Worm (Caenorhabditis elegans) whole organism, L1 larva: Measurements from ENCODE around the gene Y47D3A.21.

ENCODE experiments used
- alr-1 ChIP-seq: fragments of 200-800 bp; sonication (Bioruptor generic); optimal IDR thresholded peaks from 2 replicates; lab custom pipeline; 2018; ENCODE audit warnings: borderline replicate concordance, mild to moderate bottlenecking, missing genetic modification characterization, missing compliant biosample characterization
- ama-1 ChIP-seq: fragments of 150-350 bp; optimal IDR thresholded peaks from 2 replicates; lab custom pipeline; 2014
- ceh-88 ChIP-seq: fragments of 200-800 bp; sonication (Bioruptor generic); IDR thresholded peaks from 2 replicates; pipeline ENCODE4 v1.3.6; 2022; ENCODE audit warnings: missing genetic modification characterization, missing compliant biosample characterization
- fos-1 ChIP-seq: fragments of 150-350 bp; optimal IDR thresholded peaks from 2 replicates; lab custom pipeline; 2014; ENCODE audit warnings: missing biosample characterization, missing genetic modification characterization
- lin-13 ChIP-seq: fragments of 150-350 bp; optimal IDR thresholded peaks from 2 replicates; lab custom pipeline; 2014; ENCODE audit warnings: missing biosample characterization, missing genetic modification reagents, missing genetic modification characterization
- mdl-1 ChIP-seq, 2 experiments: fragments of 150-350 bp; optimal IDR thresholded peaks; 2 replicates each; lab custom pipeline; 2014 to 2017; ENCODE audit warnings: missing biosample characterization in 2 of 2, missing genetic modification characterization in 2 of 2, inconsistent platforms in 1 of 2
- skn-1 ChIP-seq: fragments of 150-350 bp; optimal IDR thresholded peaks from 2 replicates; lab custom pipeline; 2014; ENCODE audit warnings: missing biosample characterization, missing genetic modification characterization
- snpc-4 ChIP-seq: fragments of 150-350 bp; optimal IDR thresholded peaks from 2 replicates; lab custom pipeline; 2014; ENCODE audit warnings: missing biosample characterization, missing genetic modification characterization
- unc-130 ChIP-seq: fragments of 150-350 bp; optimal IDR thresholded peaks from 2 replicates; lab custom pipeline; 2017; ENCODE audit warnings: missing biosample characterization, missing genetic modification characterization, inconsistent platforms

DNA sequence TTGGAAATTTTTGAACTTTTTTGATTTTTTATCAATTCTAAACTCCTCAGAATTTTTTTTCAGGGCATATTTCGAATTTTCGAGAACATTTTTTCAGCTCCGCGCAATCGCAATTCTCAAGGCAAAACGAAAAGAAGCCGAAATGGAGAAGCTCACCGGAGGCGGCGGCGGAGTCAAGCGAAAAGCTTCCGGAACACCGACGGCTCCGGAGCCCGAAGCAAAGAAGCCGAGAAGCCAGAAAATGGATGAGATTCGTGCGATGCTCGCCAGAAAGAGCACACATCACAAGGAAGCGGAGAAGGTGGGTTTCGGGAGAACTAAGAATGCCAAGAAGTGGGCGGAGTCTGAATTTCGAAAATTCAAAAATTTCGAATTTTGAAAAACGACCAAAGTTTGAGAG, 45.4 kb upstream of the Y47D3A.21 start:
- TF ChIP-seq alr-1: no peak
- no peak for TF ChIP-seq fos-1 (tag; lab: Kevin White, UChicago)
- no peak for TF ChIP-seq skn-1 (tag; lab: Kevin White, UChicago)
- TF ChIP-seq snpc-4: no peak
- TF ChIP-seq ceh-88 (GFP tag; lab: Robert Waterston, UW): no peak
- TF ChIP-seq mdl-1 (tag; optimal IDR thresholded peaks at IDR 0.05; lab: Kevin White, UChicago): no peak
- TF ChIP-seq unc-130 (tag; lab: Kevin White, UChicago): no peak
- TF ChIP-seq ama-1 (lab: Kevin White, UChicago): no peak
- TF ChIP-seq lin-13: no peak
